Fruit fly (Drosophila melanogaster) whole organism, embryonic: ENCODE measurements around the gene CG13601.

Source experiments
- BEAF-32 ChIP-seq: fragments of 200-800 bp; sonication (Bioruptor generic); optimal IDR thresholded peaks from 3 replicates; lab custom pipeline; 2017; ENCODE audit warnings: missing biosample characterization, missing genetic modification characterization, mild to moderate bottlenecking, moderate library complexity, missing genetic modification reagents
- CG10959 ChIP-seq: fragments of 200-800 bp; sonication (Bioruptor generic); IDR thresholded peaks from 2 replicates; pipeline ENCODE4 v1.3.6; 2022; ENCODE audit warnings: missing biosample characterization, missing genetic modification characterization
- CG11398 ChIP-seq: fragments of 200-800 bp; sonication (Bioruptor generic); optimal IDR thresholded peaks from 2 replicates; lab custom pipeline; 2016; ENCODE audit warnings: missing biosample characterization, missing genetic modification characterization
- CG11695 ChIP-seq: fragments of 200-800 bp; sonication (Bioruptor generic); IDR thresholded peaks from 3 replicates; pipeline ENCODE4 v1.3.6; 2022; ENCODE audit warnings: missing biosample characterization, missing genetic modification characterization
- CG11723 ChIP-seq: fragments of 200-800 bp; sonication (Bioruptor generic); optimal IDR thresholded peaks from 2 replicates; lab custom pipeline; 2017; ENCODE audit warnings: missing biosample characterization, mild to moderate bottlenecking, missing genetic modification characterization
- CG13123 ChIP-seq: fragments of 200-800 bp; sonication (Bioruptor generic); optimal IDR thresholded peaks from 2 replicates; lab custom pipeline; 2016; ENCODE audit warnings: missing biosample characterization, missing genetic modification characterization
- CG13624 ChIP-seq: fragments of 200-800 bp; sonication (Bioruptor generic); optimal IDR thresholded peaks from 2 replicates; lab custom pipeline; 2016; ENCODE audit warnings: missing biosample characterization, missing genetic modification characterization
- CG14710 ChIP-seq: fragments of 200-800 bp; sonication (Bioruptor generic); optimal IDR thresholded peaks from 3 replicates; lab custom pipeline; 2019; ENCODE audit warnings: missing biosample characterization, mild to moderate bottlenecking, missing genetic modification characterization, moderate library complexity
- CG17612 ChIP-seq: fragments of 200-800 bp; sonication (Bioruptor generic); IDR thresholded peaks from 2 replicates; pipeline ENCODE4 v1.3.6; 2022; ENCODE audit warnings: missing biosample characterization, missing genetic modification characterization
- CG18599 ChIP-seq: fragments of 200-800 bp; sonication (Bioruptor generic); optimal IDR thresholded peaks from 3 replicates; lab custom pipeline; 2017; ENCODE audit warnings: missing biosample characterization, missing genetic modification characterization, mild to moderate bottlenecking, moderate library complexity, missing genetic modification reagents
- CG32767 ChIP-seq: fragments of 200-800 bp; sonication (Bioruptor generic); IDR thresholded peaks from 2 replicates; pipeline ENCODE4 v1.3.6; 2022; ENCODE audit warnings: missing biosample characterization, missing genetic modification characterization
- CG34376 ChIP-seq: fragments of 200-800 bp; sonication (Bioruptor generic); optimal IDR thresholded peaks from 2 replicates; lab custom pipeline; 2018; ENCODE audit warnings: missing biosample characterization, mild to moderate bottlenecking, missing genetic modification characterization
- CG3838 ChIP-seq: fragments of 200-800 bp; sonication (Bioruptor generic); optimal IDR thresholded peaks from 3 replicates; lab custom pipeline; 2016; ENCODE audit warnings: missing biosample characterization, missing genetic modification characterization
- CG4424 ChIP-seq: fragments of 200-800 bp; sonication (Bioruptor generic); optimal IDR thresholded peaks from 3 replicates; lab custom pipeline; 2016; ENCODE audit warnings: missing biosample characterization, missing genetic modification characterization
- CG7786 ChIP-seq: fragments of 200-800 bp; sonication (Bioruptor generic); optimal IDR thresholded peaks from 2 replicates; lab custom pipeline; 2016; ENCODE audit warnings: missing biosample characterization, missing genetic modification characterization
- CG8089 ChIP-seq: fragments of 200-800 bp; sonication (Bioruptor generic); optimal IDR thresholded peaks from 3 replicates; lab custom pipeline; 2016; ENCODE audit warnings: missing biosample characterization, missing genetic modification characterization
- CG8359 ChIP-seq: fragments of 200-800 bp; sonication (Bioruptor generic); optimal IDR thresholded peaks from 2 replicates; lab custom pipeline; 2017; ENCODE audit warnings: missing biosample characterization, mild to moderate bottlenecking, missing genetic modification characterization, borderline replicate concordance
- CG9797 ChIP-seq: fragments of 200-800 bp; sonication (Bioruptor generic); optimal IDR thresholded peaks from 3 replicates; lab custom pipeline; 2018; ENCODE audit warnings: missing biosample characterization, mild to moderate bottlenecking, missing genetic modification characterization
- CoRest ChIP-seq: fragments of 200-800 bp; sonication (Bioruptor generic); optimal IDR thresholded peaks from 3 replicates; lab custom pipeline; 2018; ENCODE audit warnings: missing biosample characterization, mild to moderate bottlenecking, missing genetic modification characterization, moderate library complexity
- Dad ChIP-seq: fragments of 200-800 bp; sonication (Bioruptor generic); optimal IDR thresholded peaks from 3 replicates; lab custom pipeline; 2016; ENCODE audit warnings: missing biosample characterization, missing genetic modification characterization
- Dip3 ChIP-seq: fragments of 200-800 bp; sonication (Bioruptor generic); optimal IDR thresholded peaks from 3 replicates; lab custom pipeline; 2016; ENCODE audit warnings: missing biosample characterization, missing genetic modification characterization
- Dref ChIP-seq: fragments of 200-800 bp; sonication (Bioruptor generic); IDR thresholded peaks from 2 replicates; pipeline ENCODE4 v1.3.6; 2022; ENCODE audit warnings: missing biosample characterization, missing genetic modification characterization
- Eip74EF ChIP-seq, 2 experiments: fragments of 200-800 bp in 1 of 2; fragments of >200 bp in 1 of 2; sonication (Bioruptor generic) in 1 of 2; optimal IDR thresholded peaks; 2 replicates each; lab custom pipeline; 2017 to 2019; ENCODE audit warnings: missing biosample characterization in 2 of 2, missing genetic modification characterization in 2 of 2, mild to moderate bottlenecking in 1 of 2, moderate library complexity in 1 of 2
- HLH4C ChIP-seq: fragments of 200-800 bp; sonication (Bioruptor generic); IDR thresholded peaks from 3 replicates; pipeline ENCODE4 v1.3.6; 2022; ENCODE audit warnings: missing biosample characterization, missing genetic modification characterization; ENCODE audit not compliant: partially characterized antibody
- Kr ChIP-seq: fragments of 200-800 bp; sonication (Bioruptor generic); optimal IDR thresholded peaks from 2 replicates; lab custom pipeline; 2017; ENCODE audit warnings: missing biosample characterization, mild to moderate bottlenecking, missing genetic modification characterization
- MBD-R2 ChIP-seq: fragments of 200-800 bp; sonication (Bioruptor generic); IDR thresholded peaks from 2 replicates; pipeline ENCODE4 v1.3.6; 2022; ENCODE audit warnings: missing biosample characterization, missing genetic modification characterization
- NfI ChIP-seq: fragments of 200-800 bp; sonication (Bioruptor generic); optimal IDR thresholded peaks from 3 replicates; lab custom pipeline; 2018; ENCODE audit warnings: missing biosample characterization, mild to moderate bottlenecking, missing genetic modification characterization, moderate library complexity
- Oaz ChIP-seq: fragments of 200-800 bp; sonication (Bioruptor generic); IDR thresholded peaks from 2 replicates; pipeline ENCODE4 v1.3.6; 2022; ENCODE audit warnings: missing biosample characterization, missing genetic modification characterization
- Trl ChIP-seq, 3 experiments: fragments of >200 bp in 2 of 3; fragments of 200-800 bp in 1 of 3; sonication (Bioruptor generic) in 1 of 3; optimal IDR thresholded peaks; 2 replicates in 1 of 3; 3 replicates in 2 of 3; lab custom pipeline; 2016 to 2017; ENCODE audit warnings: missing biosample characterization in 1 of 3, missing genetic modification characterization in 1 of 3
- bab2 ChIP-seq: fragments of 200-800 bp; sonication (Bioruptor generic); optimal IDR thresholded peaks from 2 replicates; lab custom pipeline; 2016; ENCODE audit warnings: missing biosample characterization, missing genetic modification characterization
- bowl ChIP-seq: fragments of 200-800 bp; sonication (Bioruptor generic); IDR thresholded peaks from 2 replicates; pipeline ENCODE4 v1.3.6; 2022; ENCODE audit warnings: missing biosample characterization, missing genetic modification characterization
- br ChIP-seq: fragments of >200 bp; optimal IDR thresholded peaks from 2 replicates; lab custom pipeline; 2017
- cad ChIP-seq: fragments of >200 bp; optimal IDR thresholded peaks from 2 replicates; lab custom pipeline; 2017; ENCODE audit warnings: missing biosample characterization, missing genetic modification characterization
- chinmo ChIP-seq: fragments of 200-800 bp; sonication (Bioruptor generic); IDR thresholded peaks from 4 replicates; pipeline ENCODE4 v1.3.6; 2022; ENCODE audit warnings: missing biosample characterization, missing genetic modification characterization; ENCODE audit not compliant: partially characterized antibody
- emc ChIP-seq: fragments of 200-800 bp; sonication (Bioruptor generic); optimal IDR thresholded peaks from 2 replicates; lab custom pipeline; 2016; ENCODE audit warnings: missing biosample characterization, missing genetic modification characterization
- gro ChIP-seq: fragments of 200-800 bp; sonication (Bioruptor generic); optimal IDR thresholded peaks from 2 replicates; lab custom pipeline; 2016; ENCODE audit warnings: missing biosample characterization, missing genetic modification characterization
- hbn ChIP-seq: fragments of 200-800 bp; sonication (Bioruptor generic); IDR thresholded peaks from 2 replicates; pipeline ENCODE4 v1.3.6; 2022; ENCODE audit warnings: missing biosample characterization, missing genetic modification characterization; ENCODE audit not compliant: partially characterized antibody
- maf-S ChIP-seq: fragments of 200-800 bp; sonication (Bioruptor generic); optimal IDR thresholded peaks from 2 replicates; lab custom pipeline; 2016; ENCODE audit warnings: missing biosample characterization, missing genetic modification characterization
- mld ChIP-seq: fragments of 200-800 bp; sonication (Bioruptor generic); IDR thresholded peaks from 3 replicates; pipeline ENCODE4 v1.3.6; 2022; ENCODE audit warnings: missing biosample characterization, missing genetic modification characterization; ENCODE audit not compliant: partially characterized antibody
- onecut ChIP-seq: fragments of 200-800 bp; sonication (Bioruptor generic); IDR thresholded peaks from 2 replicates; pipeline ENCODE4 v1.3.6; 2022; ENCODE audit warnings: missing biosample characterization, missing genetic modification characterization
- ranshi ChIP-seq: fragments of 200-800 bp; sonication (Bioruptor generic); IDR thresholded peaks from 2 replicates; pipeline ENCODE4 v1.3.6; 2022; ENCODE audit warnings: missing biosample characterization, missing genetic modification characterization
- stwl ChIP-seq: fragments of 200-800 bp; sonication (Bioruptor generic); optimal IDR thresholded peaks from 3 replicates; lab custom pipeline; 2018; ENCODE audit warnings: missing biosample characterization, mild to moderate bottlenecking, missing genetic modification characterization, moderate library complexity
- sug ChIP-seq: fragments of 200-800 bp; optimal IDR thresholded peaks from 2 replicates; lab custom pipeline; 2019; ENCODE audit warnings: missing biosample characterization, mild to moderate bottlenecking, missing genetic modification characterization, moderate library complexity
- unc-4 ChIP-seq: fragments of 200-800 bp; sonication (Bioruptor generic); IDR thresholded peaks from 2 replicates; pipeline ENCODE4 v1.3.6; 2022; ENCODE audit warnings: missing biosample characterization, missing genetic modification characterization; ENCODE audit not compliant: partially characterized antibody
- zen2 ChIP-seq: fragments of 200-800 bp; sonication (Bioruptor generic); IDR thresholded peaks from 3 replicates; pipeline ENCODE4 v1.3.6; 2022; ENCODE audit warnings: missing biosample characterization, missing genetic modification characterization; ENCODE audit not compliant: partially characterized antibody

Gene CG13601

dm6 chr3R:23924200-23924599 is 3.2 kb downstream of the CG13601 start, which contains the start of gene Ndc1 (continued):
- TF ChIP-seq CG8089 (GFP tag; lab: Kevin White, UChicago) (no peak), onecut (GFP tag; lab: Robert Waterston, UW) (no peak), CG10959 (GFP tag; lab: Robert Waterston, UW) (no peak), CG32767 (GFP tag; lab: Robert Waterston, UW) (no peak), cad (GFP tag; lab: Kevin White, UChicago) (no peak), CoRest (tag; lab: Kevin White, UChicago) (peak; percentile 23), CG7786 (no peak), bab2 (no peak), zen2 (no peak), stwl (peak; percentile 6), Dip3 (GFP tag; lab: Kevin White, UChicago) (no peak), Trl (optimal IDR thresholded peaks at IDR 0.05; lab: Kevin White, UChicago) (no peak), Trl (GFP tag; optimal IDR thresholded peaks at IDR 0.05; lab: Kevin White, UChicago) (no peak), CG11723 (GFP tag; lab: Kevin White, UChicago) (no peak), mld (GFP tag; lab: Robert Waterston, UW) (no peak), br (lab: Kevin White, UChicago) (no peak), gro (GFP tag; lab: Kevin White, UChicago) (no peak), CG18599 (GFP tag; lab: Kevin White, UChicago) (no peak), emc (GFP tag; lab: Kevin White, UChicago) (no peak), Kr (GFP tag; lab: Kevin White, UChicago) (no peak), Oaz (GFP tag; lab: Robert Waterston, UW) (no peak), CG14710 (peak; percentile 32), CG9797 (GFP tag; lab: Kevin White, UChicago) (peak; percentile 79), CG11398 (GFP tag; lab: Kevin White, UChicago) (no peak), NfI (GFP tag; lab: Kevin White, UChicago) (no peak), Dref (GFP tag; lab: Robert Waterston, UW) (peak; percentile 71), hbn (GFP tag; lab: Robert Waterston, UW) (peak; percentile 36; the same call in 1 of the 2 replicates), CG17612 (no peak), unc-4 (peak; percentile 56; the same call in 1 of the 2 replicates), CG11695 (GFP tag; lab: Robert Waterston, UW) (no peak), Eip74EF (GFP tag; optimal IDR thresholded peaks at IDR 0.05; lab: Kevin White, UChicago) (no peak), bowl (GFP tag; lab: Robert Waterston, UW) (no peak), HLH4C (GFP tag; lab: Robert Waterston, UW) (0 out of 3 replicates have a peak, but pooled peaks have one; percentile 37), CG4424 (GFP tag; lab: Kevin White, UChicago) (no peak), chinmo (GFP tag; lab: Robert Waterston, UW) (peak; percentile 72; the same call in 1 of the 4 replicates), maf-S (GFP tag; lab: Kevin White, UChicago) (no peak), Dad (no peak), CG3838 (GFP tag; lab: Kevin White, UChicago) (no peak), sug (tag; lab: Kevin White, UChicago) (no peak), CG13624 (GFP tag; lab: Kevin White, UChicago) (no peak), CG8359 (GFP tag; lab: Kevin White, UChicago) (no peak), CG13123 (GFP tag; lab: Kevin White, UChicago) (no peak), ranshi (GFP tag; lab: Robert Waterston, UW) (no peak), MBD-R2 (GFP tag; lab: Robert Waterston, UW) (peak; percentile 70), BEAF-32 (peak; percentile 49), CG34376 (GFP tag; lab: Kevin White, UChicago) (no peak)
- TF ChIP-seq, all 482 proteins: peak for 40
